Fruit fly (Drosophila melanogaster) whole organism, embryonic: ENCODE measurements around the gene CG31928.

Source experiments
- CG10209 ChIP-seq: fragments of 200-800 bp; sonication (Bioruptor generic); optimal IDR thresholded peaks from 3 replicates; lab custom pipeline; 2017; ENCODE audit warnings: missing biosample characterization, mild to moderate bottlenecking, missing genetic modification characterization, missing genetic modification reagents
- CG11085 ChIP-seq: fragments of 200-800 bp; sonication (Bioruptor generic); IDR thresholded peaks from 2 replicates; pipeline ENCODE4 v1.3.6; 2022; ENCODE audit warnings: missing biosample characterization, missing genetic modification characterization
- CG12769 ChIP-seq: fragments of 200-800 bp; sonication (Bioruptor generic); optimal IDR thresholded peaks from 2 replicates; lab custom pipeline; 2019; ENCODE audit warnings: missing biosample characterization, mild to moderate bottlenecking, missing genetic modification characterization, moderate library complexity
- CG13775 ChIP-seq: fragments of 200-800 bp; sonication (Bioruptor generic); optimal IDR thresholded peaks from 3 replicates; lab custom pipeline; 2017; ENCODE audit warnings: missing biosample characterization, mild to moderate bottlenecking, missing genetic modification characterization
- CG15479 ChIP-seq: fragments of 200-800 bp; sonication (Bioruptor generic); optimal IDR thresholded peaks from 3 replicates; lab custom pipeline; 2019; ENCODE audit warnings: missing biosample characterization, mild to moderate bottlenecking, missing genetic modification characterization, moderate library complexity
- CG15696 ChIP-seq: fragments of 200-800 bp; sonication (Bioruptor generic); optimal IDR thresholded peaks from 2 replicates; lab custom pipeline; 2019; ENCODE audit warnings: missing biosample characterization, mild to moderate bottlenecking, missing genetic modification characterization, moderate library complexity
- CG17568 ChIP-seq: fragments of 200-800 bp; sonication (Bioruptor generic); optimal IDR thresholded peaks from 2 replicates; lab custom pipeline; 2018; ENCODE audit warnings: missing biosample characterization, mild to moderate bottlenecking, missing genetic modification characterization, moderate library complexity
- CG17912 ChIP-seq: fragments of 200-800 bp; sonication (Bioruptor generic); optimal IDR thresholded peaks from 2 replicates; lab custom pipeline; 2018; ENCODE audit warnings: missing biosample characterization, mild to moderate bottlenecking, missing genetic modification characterization
- CG30403 ChIP-seq: fragments of 200-800 bp; sonication (Bioruptor generic); optimal IDR thresholded peaks from 3 replicates; lab custom pipeline; 2016; ENCODE audit warnings: missing biosample characterization, missing genetic modification characterization
- CG30431 ChIP-seq: fragments of 200-800 bp; sonication (Bioruptor generic); optimal IDR thresholded peaks from 2 replicates; lab custom pipeline; 2017; ENCODE audit warnings: missing biosample characterization, missing genetic modification characterization
- CG32767 ChIP-seq: fragments of 200-800 bp; sonication (Bioruptor generic); IDR thresholded peaks from 2 replicates; pipeline ENCODE4 v1.3.6; 2022; ENCODE audit warnings: missing biosample characterization, missing genetic modification characterization
- CG3407 ChIP-seq: fragments of 200-800 bp; sonication (Bioruptor generic); optimal IDR thresholded peaks from 2 replicates; lab custom pipeline; 2018; ENCODE audit warnings: missing biosample characterization, mild to moderate bottlenecking, missing genetic modification characterization
- CG34376 ChIP-seq: fragments of 200-800 bp; sonication (Bioruptor generic); optimal IDR thresholded peaks from 2 replicates; lab custom pipeline; 2018; ENCODE audit warnings: missing biosample characterization, mild to moderate bottlenecking, missing genetic modification characterization
- CG3847 ChIP-seq: fragments of 200-800 bp; sonication (Bioruptor generic); IDR thresholded peaks from 2 replicates; pipeline ENCODE4 v1.3.6; 2022; ENCODE audit warnings: missing biosample characterization, missing genetic modification characterization
- CG4282 ChIP-seq: fragments of 200-800 bp; sonication (Bioruptor generic); optimal IDR thresholded peaks from 2 replicates; lab custom pipeline; 2016; ENCODE audit warnings: missing biosample characterization, missing genetic modification characterization
- CG7556 ChIP-seq: fragments of 200-800 bp; sonication (Bioruptor generic); optimal IDR thresholded peaks from 2 replicates; lab custom pipeline; 2017; ENCODE audit warnings: missing biosample characterization, mild to moderate bottlenecking, missing genetic modification characterization
- CG7786 ChIP-seq: fragments of 200-800 bp; sonication (Bioruptor generic); optimal IDR thresholded peaks from 2 replicates; lab custom pipeline; 2016; ENCODE audit warnings: missing biosample characterization, missing genetic modification characterization
- CG7987 ChIP-seq: fragments of 200-800 bp; sonication (Bioruptor generic); optimal IDR thresholded peaks from 2 replicates; lab custom pipeline; 2018; ENCODE audit warnings: missing biosample characterization, mild to moderate bottlenecking, missing genetic modification characterization, moderate library complexity
- Camta ChIP-seq: fragments of 200-800 bp; sonication (Bioruptor generic); optimal IDR thresholded peaks from 2 replicates; lab custom pipeline; 2016; ENCODE audit warnings: missing biosample characterization, missing genetic modification characterization
- Drgx ChIP-seq: fragments of 200-800 bp; sonication (Bioruptor generic); IDR thresholded peaks from 2 replicates; pipeline ENCODE4 v1.3.6; 2022; ENCODE audit warnings: missing biosample characterization, missing genetic modification characterization
- Fer3 ChIP-seq: fragments of 200-800 bp; sonication (Bioruptor generic); optimal IDR thresholded peaks from 2 replicates; lab custom pipeline; 2018; ENCODE audit warnings: missing biosample characterization, mild to moderate bottlenecking, missing genetic modification characterization, moderate library complexity
- Hmx ChIP-seq: fragments of 200-800 bp; sonication (Bioruptor generic); optimal IDR thresholded peaks from 2 replicates; lab custom pipeline; 2016; ENCODE audit warnings: missing biosample characterization, missing genetic modification characterization
- Mes4 ChIP-seq: fragments of 200-800 bp; sonication (Bioruptor generic); optimal IDR thresholded peaks from 2 replicates; lab custom pipeline; 2016; ENCODE audit warnings: missing biosample characterization, missing genetic modification characterization
- NC2α ChIP-seq: fragments of 200-800 bp; sonication (Bioruptor generic); optimal IDR thresholded peaks from 2 replicates; lab custom pipeline; 2016; ENCODE audit warnings: missing biosample characterization, missing genetic modification characterization
- Sox102F ChIP-seq: fragments of 200-800 bp; sonication (Bioruptor generic); optimal IDR thresholded peaks from 2 replicates; lab custom pipeline; 2018; ENCODE audit warnings: missing biosample characterization, mild to moderate bottlenecking, missing genetic modification characterization, moderate library complexity
- Sry-β ChIP-seq: fragments of 200-800 bp; sonication (Bioruptor generic); optimal IDR thresholded peaks from 2 replicates; lab custom pipeline; 2018; ENCODE audit warnings: missing biosample characterization, mild to moderate bottlenecking, missing genetic modification characterization, moderate library complexity
- amos ChIP-seq: fragments of 200-800 bp; sonication (Bioruptor generic); IDR thresholded peaks from 2 replicates; pipeline ENCODE4 v1.3.6; 2022; ENCODE audit warnings: missing biosample characterization, missing genetic modification characterization; ENCODE audit not compliant: partially characterized antibody
- az2 ChIP-seq: fragments of 200-800 bp; sonication (Bioruptor generic); optimal IDR thresholded peaks from 3 replicates; lab custom pipeline; 2016; ENCODE audit warnings: missing biosample characterization, missing genetic modification characterization
- crc ChIP-seq: fragments of 200-800 bp; sonication (Bioruptor generic); optimal IDR thresholded peaks from 2 replicates; lab custom pipeline; 2016; ENCODE audit warnings: missing biosample characterization, missing genetic modification characterization
- dpn ChIP-seq, 2 experiments: fragments of 200-800 bp; sonication (Bioruptor generic); optimal IDR thresholded peaks; 3 replicates each; lab custom pipeline; 2016; ENCODE audit warnings: missing biosample characterization in 2 of 2, missing genetic modification characterization in 2 of 2
- exex ChIP-seq: fragments of 200-800 bp; sonication (Bioruptor generic); optimal IDR thresholded peaks from 4 replicates; lab custom pipeline; 2018; ENCODE audit warnings: missing biosample characterization, mild to moderate bottlenecking, missing genetic modification characterization, moderate library complexity
- fd64A ChIP-seq: fragments of 200-800 bp; sonication (Bioruptor generic); optimal IDR thresholded peaks from 3 replicates; lab custom pipeline; 2018; ENCODE audit warnings: missing biosample characterization, mild to moderate bottlenecking, missing genetic modification characterization
- gcm ChIP-seq: fragments of 200-800 bp; sonication (Bioruptor generic); optimal IDR thresholded peaks from 2 replicates; lab custom pipeline; 2019; ENCODE audit warnings: missing biosample characterization, mild to moderate bottlenecking, missing genetic modification characterization, moderate library complexity
- grn ChIP-seq: fragments of 200-800 bp; sonication (Bioruptor generic); optimal IDR thresholded peaks from 3 replicates; lab custom pipeline; 2017; ENCODE audit warnings: missing biosample characterization, missing genetic modification characterization
- hkb ChIP-seq, 2 experiments: fragments of 200-800 bp in 1 of 2; fragments of >200 bp in 1 of 2; sonication (Bioruptor generic) in 1 of 2; IDR thresholded peaks in 1 of 2; optimal IDR thresholded peaks in 1 of 2; 2 replicates each; pipeline versions ENCODE4 v1.3.6 to Lab custom; 2017 to 2022; ENCODE audit warnings: missing biosample characterization in 1 of 2, missing genetic modification characterization in 1 of 2
- ind ChIP-seq: fragments of 200-800 bp; sonication (Bioruptor generic); optimal IDR thresholded peaks from 3 replicates; lab custom pipeline; 2016; ENCODE audit warnings: missing biosample characterization, missing genetic modification characterization
- klu ChIP-seq: fragments of 200-800 bp; sonication (Bioruptor generic); IDR thresholded peaks from 2 replicates; pipeline ENCODE4 v1.3.6; 2022; ENCODE audit warnings: missing biosample characterization, missing genetic modification characterization
- knrl ChIP-seq: fragments of 200-800 bp; sonication (Bioruptor generic); IDR thresholded peaks from 3 replicates; pipeline ENCODE4 v1.3.6; 2022; ENCODE audit warnings: missing biosample characterization, missing genetic modification characterization; ENCODE audit not compliant: partially characterized antibody
- lab ChIP-seq: fragments of 200-800 bp; sonication (Bioruptor generic); optimal IDR thresholded peaks from 3 replicates; lab custom pipeline; 2017; ENCODE audit warnings: missing biosample characterization, missing genetic modification characterization, mild to moderate bottlenecking, moderate library complexity, missing genetic modification reagents
- maf-S ChIP-seq: fragments of 200-800 bp; sonication (Bioruptor generic); optimal IDR thresholded peaks from 2 replicates; lab custom pipeline; 2016; ENCODE audit warnings: missing biosample characterization, missing genetic modification characterization
- mirr ChIP-seq: fragments of 200-800 bp; sonication (Bioruptor generic); optimal IDR thresholded peaks from 3 replicates; lab custom pipeline; 2018; ENCODE audit warnings: missing biosample characterization, mild to moderate bottlenecking, missing genetic modification characterization
- repo ChIP-seq: fragments of 200-800 bp; sonication (Bioruptor generic); optimal IDR thresholded peaks from 2 replicates; lab custom pipeline; 2016; ENCODE audit warnings: missing biosample characterization, missing genetic modification characterization
- sc ChIP-seq, 3 experiments: fragments of >200 bp in 2 of 3; fragments of 200-800 bp in 1 of 3; sonication (Bioruptor generic) in 1 of 3; optimal IDR thresholded peaks; 2 replicates in 2 of 3; 3 replicates in 1 of 3; lab custom pipeline; 2017; ENCODE audit warnings: mild to moderate bottlenecking in 1 of 3, missing biosample characterization in 1 of 3, missing genetic modification characterization in 1 of 3, missing genetic modification reagents in 1 of 3
- sens ChIP-seq: fragments of 200-800 bp; sonication (Bioruptor generic); peaks from one replicate; lab custom pipeline; 2016; ENCODE audit warnings: missing biosample characterization, missing genetic modification characterization
- sima ChIP-seq: fragments of 200-800 bp; sonication (Bioruptor generic); optimal IDR thresholded peaks from 2 replicates; lab custom pipeline; 2016; ENCODE audit warnings: missing biosample characterization, missing genetic modification characterization
- sna ChIP-seq: fragments of 200-800 bp; sonication (Bioruptor generic); IDR thresholded peaks from 2 replicates; pipeline ENCODE4 v1.3.6; 2022; ENCODE audit warnings: missing biosample characterization, missing genetic modification characterization; ENCODE audit not compliant: partially characterized antibody
- sqz ChIP-seq: fragments of 200-800 bp; sonication (Bioruptor generic); optimal IDR thresholded peaks from 3 replicates; lab custom pipeline; 2018; ENCODE audit warnings: missing biosample characterization, mild to moderate bottlenecking, missing genetic modification characterization
- tll ChIP-seq, 2 experiments: fragments of 200-800 bp in 1 of 2; fragments of >200 bp in 1 of 2; sonication (Bioruptor generic) in 1 of 2; optimal IDR thresholded peaks; 2 replicates each; lab custom pipeline; 2017 to 2019; ENCODE audit warnings: missing biosample characterization in 2 of 2, missing genetic modification characterization in 2 of 2, mild to moderate bottlenecking in 1 of 2, moderate library complexity in 1 of 2
- twi ChIP-seq: fragments of 200-800 bp; optimal IDR thresholded peaks from 2 replicates; lab custom pipeline; 2019; ENCODE audit warnings: missing biosample characterization, mild to moderate bottlenecking, missing genetic modification characterization, moderate library complexity
- zen ChIP-seq: fragments of 200-800 bp; sonication (Bioruptor generic); optimal IDR thresholded peaks from 3 replicates; lab custom pipeline; 2018; ENCODE audit warnings: missing biosample characterization, mild to moderate bottlenecking, missing genetic modification characterization, moderate library complexity

The CG31928 gene

dm6 chr2L:1517378-1517777 is 25.3 kb downstream of the CG31928 start, which contains the start of gene CG18132:
Gene CG18132 (minus strand): TSS chr2L:1517478.
- no peak for TF ChIP-seq NC2α
- no peak for TF ChIP-seq CG7786 (GFP tag; lab: Kevin White, UChicago)
- no peak for TF ChIP-seq fd64A
- no peak for TF ChIP-seq CG30403
- TF ChIP-seq sc (optimal IDR thresholded peaks at IDR 0.05; lab: Kevin White, UChicago): no peak
- no peak for TF ChIP-seq sc (GFP tag; optimal IDR thresholded peaks at IDR 0.05; lab: Kevin White, UChicago)
- no peak for TF ChIP-seq klu (GFP tag; lab: Robert Waterston, UW)
- no peak for TF ChIP-seq CG3407 (GFP tag; lab: Kevin White, UChicago)
- TF ChIP-seq CG13775 (GFP tag; lab: Kevin White, UChicago): no peak
- no peak for TF ChIP-seq hkb (optimal IDR thresholded peaks at IDR 0.05; lab: Kevin White, UChicago)
- no peak for TF ChIP-seq hkb (GFP tag; IDR thresholded peaks at IDR 0.05; lab: Robert Waterston, UW)
- no peak for TF ChIP-seq Hmx
- no peak for TF ChIP-seq crc (GFP tag; lab: Kevin White, UChicago)
- no peak for TF ChIP-seq CG30431 (GFP tag; lab: Kevin White, UChicago)
- no peak for TF ChIP-seq CG3847 (GFP tag; lab: Robert Waterston, UW)
- TF ChIP-seq CG34376: no peak
- TF ChIP-seq knrl (GFP tag; lab: Robert Waterston, UW): no peak
- TF ChIP-seq CG7556 (GFP tag; lab: Kevin White, UChicago): no peak
- TF ChIP-seq CG4282 (GFP tag; lab: Kevin White, UChicago): no peak
- TF ChIP-seq CG17568 (GFP tag; lab: Kevin White, UChicago): no peak
- TF ChIP-seq, all 482 proteins: peak for 0

dm6 chr2L:1518022-1518421 is 25.9 kb downstream of the CG31928 start, which contains the start of gene halo:
Gene halo (minus strand): TSS chr2L:1518148.
- TF ChIP-seq ind (GFP tag; lab: Kevin White, UChicago): no peak
- TF ChIP-seq CG32767 (GFP tag; lab: Robert Waterston, UW): no peak
- no peak for TF ChIP-seq CG12769 (tag; lab: Kevin White, UChicago)
- TF ChIP-seq CG15696: peak; percentile 12
- peak; percentile 71 for TF ChIP-seq zen (tag; lab: Kevin White, UChicago)
- TF ChIP-seq Mes4 (GFP tag; lab: Kevin White, UChicago): no peak
- TF ChIP-seq twi: peak; percentile 79
- no peak for TF ChIP-seq CG11085
- no peak for TF ChIP-seq Fer3 (tag; lab: Kevin White, UChicago)
- no peak for TF ChIP-seq CG10209 (GFP tag; lab: Kevin White, UChicago)
- no peak for TF ChIP-seq repo (GFP tag; lab: Kevin White, UChicago)
- TF ChIP-seq maf-S (GFP tag; lab: Kevin White, UChicago): no peak
- TF ChIP-seq CG15479: peak; percentile 93
- no peak for TF ChIP-seq Drgx (GFP tag; lab: Robert Waterston, UW)
- no peak for TF ChIP-seq Sox102F (GFP tag; lab: Kevin White, UChicago)
- no peak for TF ChIP-seq CG17912
- no peak for TF ChIP-seq Camta (GFP tag; lab: Kevin White, UChicago)
- no peak for TF ChIP-seq sna (GFP tag; lab: Robert Waterston, UW)
- no peak for TF ChIP-seq dpn (GFP tag; optimal IDR thresholded peaks at IDR 0.05; lab: Kevin White, UChicago)
- peak in 1 of 2 experiments; percentile 61 for TF ChIP-seq tll (GFP tag; optimal IDR thresholded peaks at IDR 0.05; lab: Kevin White, UChicago)
- 0 out of 2 replicates have a peak, but pooled peaks have one; percentile 16 for TF ChIP-seq amos (GFP tag; lab: Robert Waterston, UW)
- no peak for TF ChIP-seq az2
- TF ChIP-seq mirr (GFP tag; lab: Kevin White, UChicago): no peak
- TF ChIP-seq CG7987: no peak
- TF ChIP-seq sens (GFP tag; lab: Kevin White, UChicago): no peak
- TF ChIP-seq grn (GFP tag; lab: Kevin White, UChicago): no peak
- TF ChIP-seq sima (GFP tag; lab: Kevin White, UChicago): no peak
- no peak for TF ChIP-seq exex (tag; lab: Kevin White, UChicago)
- TF ChIP-seq sqz (GFP tag; lab: Kevin White, UChicago): no peak
- TF ChIP-seq Sry-β: no peak
- TF ChIP-seq gcm (GFP tag; lab: Kevin White, UChicago): no peak
- no peak for TF ChIP-seq lab (GFP tag; lab: Kevin White, UChicago)
